Worm (Caenorhabditis elegans): ENCODE measurements around the gene srw-142.

The srw-142 gene

ce11 chrV:2958202-2958601 lies at the start of gene srw-142:
TSS of gene srw-142 (minus strand) at chrV:2958302.
- TF ChIP-seq odd-2 (tag; optimal IDR thresholded peaks at IDR 0.05): no peak

- no peak for TF ChIP-seq unc-42 (tag; optimal IDR thresholded peaks at IDR 0.05)
- no peak for TF ChIP-seq elt-4 (tag; optimal IDR thresholded peaks at IDR 0.05)
- no peak for TF ChIP-seq pax-1 (tag; optimal IDR thresholded peaks at IDR 0.05)
- TF ChIP-seq ceh-48 (tag; optimal IDR thresholded peaks at IDR 0.05): no peak
- TF ChIP-seq pha-4 (tag; optimal IDR thresholded peaks at IDR 0.05): no peak
- no peak for TF ChIP-seq zip-5 (tag; optimal IDR thresholded peaks at IDR 0.05)
- TF ChIP-seq tbx-2 (tag; optimal IDR thresholded peaks at IDR 0.05): no peak
- no peak for TF ChIP-seq ceh-9 (tag; optimal IDR thresholded peaks at IDR 0.05)
- TF ChIP-seq nfya-1 (tag; optimal IDR thresholded peaks at IDR 0.05): no peak
- TF ChIP-seq dmd-4 (tag; optimal IDR thresholded peaks at IDR 0.05; ENCODE audit: borderline replicate concordance): no peak
- no peak for TF ChIP-seq K02D7.2 (tag; optimal IDR thresholded peaks at IDR 0.05)
- no peak for TF ChIP-seq ceh-31 (tag; optimal IDR thresholded peaks at IDR 0.05)
These were observed 47.9 kb upstream of the srw-142 start, which contains the start of gene srw-112 for ce11 chrV:3005964-3006363. TSS of gene srw-112 (minus strand) at chrV:3006064.

- TF ChIP-seq T23F11.4 (GFP tag; optimal IDR thresholded peaks at IDR 0.05) (no peak), rnt-1 (tag; optimal IDR thresholded peaks at IDR 0.05) (no peak), ceh-18 (tag; optimal IDR thresholded peaks at IDR 0.05) (no peak), hlh-6 (tag; optimal IDR thresholded peaks at IDR 0.05) (no peak), ceh-48 (tag; optimal IDR thresholded peaks at IDR 0.05) (no peak), fax-1 (tag; optimal IDR thresholded peaks at IDR 0.05) (no peak), syd-9 (tag; optimal IDR thresholded peaks at IDR 0.05) (no peak)
These were observed 41.6 kb upstream of the srw-142 start, which contains the start of gene srw-119 for ce11 chrV:2999736-3000135. TSS of gene srw-119 (minus strand) at chrV:2999836.

- TF ChIP-seq nhr-11 (tag; optimal IDR thresholded peaks at IDR 0.05): no peak
- no peak for TF ChIP-seq rnt-1 (tag; optimal IDR thresholded peaks at IDR 0.05)
- TF ChIP-seq ceh-18 (tag; optimal IDR thresholded peaks at IDR 0.05): no peak
- TF ChIP-seq mec-3 (tag; optimal IDR thresholded peaks at IDR 0.05; ENCODE audit: borderline replicate concordance): no peak
- TF ChIP-seq C08G9.2 (tag; optimal IDR thresholded peaks at IDR 0.05): no peak
These were observed 38.0 kb upstream of the srw-142 start, which contains the start of gene srw-120 for ce11 chrV:2996105-2996504. TSS of gene srw-120 (minus strand) at chrV:2996205.

ce11 chrV:2993816-2994215 lies 35.7 kb upstream of the srw-142 start, which contains the start of gene srw-115:
TSS of gene srw-115 (minus strand) at chrV:2993916.
- no peak for TF ChIP-seq ceh-9 (tag; optimal IDR thresholded peaks at IDR 0.05)
- no peak for TF ChIP-seq ceh-2 (tag; optimal IDR thresholded peaks at IDR 0.05)
- no peak for TF ChIP-seq dve-1 (tag; optimal IDR thresholded peaks at IDR 0.05)
- TF ChIP-seq ceh-34 (tag; optimal IDR thresholded peaks at IDR 0.05): no peak
- TF ChIP-seq sox-2 (GFP tag; IDR thresholded peaks at IDR 0.05): no peak
- no peak for TF ChIP-seq pros-1 (tag; optimal IDR thresholded peaks at IDR 0.05)
- TF ChIP-seq C08G9.2 (tag; optimal IDR thresholded peaks at IDR 0.05): no peak
- TF ChIP-seq elt-2 (tag; optimal IDR thresholded peaks at IDR 0.05): no peak
- TF ChIP-seq lim-6 (tag; optimal IDR thresholded peaks at IDR 0.05): no peak
- TF ChIP-seq tbx-2 (tag; optimal IDR thresholded peaks at IDR 0.05): no peak
- no peak for TF ChIP-seq eyg-1 (tag; optimal IDR thresholded peaks at IDR 0.05)
- no peak for TF ChIP-seq K09A11.1 (tag; optimal IDR thresholded peaks at IDR 0.05; ENCODE audit: insufficient read depth)
- TF ChIP-seq ceh-19 (GFP tag; optimal IDR thresholded peaks at IDR 0.05): no peak
- TF ChIP-seq sox-4 (tag; optimal IDR thresholded peaks at IDR 0.05): no peak
- no peak for TF ChIP-seq nhr-232 (tag; optimal IDR thresholded peaks at IDR 0.05)
- TF ChIP-seq pha-4 (tag; optimal IDR thresholded peaks at IDR 0.05): no peak
